Fruit fly (Drosophila melanogaster) whole organism, embryonic: Measurements from ENCODE around the gene CG14882.

Source experiments
- Abd-B ChIP-seq: fragments of 200-800 bp; sonication (Bioruptor generic); optimal IDR thresholded peaks from 2 replicates; lab custom pipeline; 2018; ENCODE audit warnings: missing biosample characterization, mild to moderate bottlenecking, missing genetic modification characterization, moderate library complexity
- B-H2 ChIP-seq: fragments of 200-800 bp; sonication (Bioruptor generic); optimal IDR thresholded peaks from 2 replicates; lab custom pipeline; 2018; ENCODE audit warnings: missing biosample characterization, mild to moderate bottlenecking, missing genetic modification characterization
- Bteb2 ChIP-seq: fragments of 200-800 bp; sonication (Bioruptor generic); optimal IDR thresholded peaks from 2 replicates; lab custom pipeline; 2016; ENCODE audit warnings: missing biosample characterization, missing genetic modification characterization
- CG10209 ChIP-seq: fragments of 200-800 bp; sonication (Bioruptor generic); optimal IDR thresholded peaks from 3 replicates; lab custom pipeline; 2017; ENCODE audit warnings: missing biosample characterization, mild to moderate bottlenecking, missing genetic modification characterization, missing genetic modification reagents
- CG10366 ChIP-seq: fragments of 200-800 bp; sonication (Bioruptor generic); IDR thresholded peaks from 2 replicates; pipeline ENCODE4 v1.3.6; 2022; ENCODE audit warnings: missing biosample characterization, missing genetic modification characterization
- CG10462 ChIP-seq: fragments of 200-800 bp; sonication (Bioruptor generic); optimal IDR thresholded peaks from 2 replicates; lab custom pipeline; 2016; ENCODE audit warnings: missing biosample characterization, missing genetic modification characterization
- CG12155 ChIP-seq: fragments of 200-800 bp; sonication (Bioruptor generic); optimal IDR thresholded peaks from 3 replicates; lab custom pipeline; 2016; ENCODE audit warnings: missing biosample characterization, missing genetic modification characterization
- CG12942 ChIP-seq: fragments of 200-800 bp; sonication (Bioruptor generic); optimal IDR thresholded peaks from 3 replicates; lab custom pipeline; 2016; ENCODE audit warnings: missing biosample characterization, missing genetic modification characterization
- CG13624 ChIP-seq: fragments of 200-800 bp; sonication (Bioruptor generic); optimal IDR thresholded peaks from 2 replicates; lab custom pipeline; 2016; ENCODE audit warnings: missing biosample characterization, missing genetic modification characterization
- CG13775 ChIP-seq: fragments of 200-800 bp; sonication (Bioruptor generic); optimal IDR thresholded peaks from 3 replicates; lab custom pipeline; 2017; ENCODE audit warnings: missing biosample characterization, mild to moderate bottlenecking, missing genetic modification characterization
- CG14667 ChIP-seq: fragments of 200-800 bp; sonication (Bioruptor generic); IDR thresholded peaks from 2 replicates; pipeline ENCODE4 v1.3.6; 2022; ENCODE audit warnings: missing biosample characterization, missing genetic modification characterization
- CG14965 ChIP-seq: fragments of 200-800 bp; sonication (Bioruptor generic); optimal IDR thresholded peaks from 2 replicates; lab custom pipeline; 2016; ENCODE audit warnings: missing biosample characterization, missing genetic modification characterization, borderline replicate concordance
- CG18476 ChIP-seq: fragments of 200-800 bp; sonication (Bioruptor generic); optimal IDR thresholded peaks from 2 replicates; lab custom pipeline; 2016; ENCODE audit warnings: missing biosample characterization, mild to moderate bottlenecking, missing genetic modification characterization
- CG31224 ChIP-seq: fragments of 200-800 bp; sonication (Bioruptor generic); IDR thresholded peaks from 2 replicates; pipeline ENCODE4 v1.3.6; 2022; ENCODE audit warnings: missing biosample characterization, missing genetic modification characterization
- CG32532 ChIP-seq: fragments of 200-800 bp; sonication (Bioruptor generic); IDR thresholded peaks from 2 replicates; pipeline ENCODE4 v1.3.6; 2022; ENCODE audit warnings: missing biosample characterization, missing genetic modification characterization
- CG33557 ChIP-seq: fragments of 200-800 bp; sonication (Bioruptor generic); optimal IDR thresholded peaks from 2 replicates; lab custom pipeline; 2019; ENCODE audit warnings: missing biosample characterization, mild to moderate bottlenecking, missing genetic modification characterization, moderate library complexity
- CG4424 ChIP-seq: fragments of 200-800 bp; sonication (Bioruptor generic); optimal IDR thresholded peaks from 3 replicates; lab custom pipeline; 2016; ENCODE audit warnings: missing biosample characterization, missing genetic modification characterization
- CG6272 ChIP-seq: fragments of 200-800 bp; sonication (Bioruptor generic); IDR thresholded peaks from 2 replicates; pipeline ENCODE4 v1.3.6; 2022; ENCODE audit warnings: missing biosample characterization, missing genetic modification characterization
- CG7839 ChIP-seq: fragments of 200-800 bp; sonication (Bioruptor generic); optimal IDR thresholded peaks from 3 replicates; lab custom pipeline; 2018; ENCODE audit warnings: missing biosample characterization, mild to moderate bottlenecking, missing genetic modification characterization, moderate library complexity
- CG7963 ChIP-seq: fragments of 200-800 bp; sonication (Bioruptor generic); IDR thresholded peaks from 3 replicates; pipeline ENCODE4 v1.3.6; 2022; ENCODE audit warnings: missing biosample characterization, missing genetic modification characterization; ENCODE audit not compliant: partially characterized antibody
- CG7987 ChIP-seq: fragments of 200-800 bp; sonication (Bioruptor generic); optimal IDR thresholded peaks from 2 replicates; lab custom pipeline; 2018; ENCODE audit warnings: missing biosample characterization, mild to moderate bottlenecking, missing genetic modification characterization, moderate library complexity
- CG8290 ChIP-seq, 3 experiments: fragments of 200-800 bp; sonication (Bioruptor generic); optimal IDR thresholded peaks; 2 replicates each; lab custom pipeline; 2016 to 2019; ENCODE audit warnings: missing biosample characterization in 3 of 3, missing genetic modification characterization in 3 of 3, mild to moderate bottlenecking in 2 of 3, moderate library complexity in 1 of 3
- CG9817 ChIP-seq: fragments of 200-800 bp; sonication (Bioruptor generic); optimal IDR thresholded peaks from 2 replicates; lab custom pipeline; 2018; ENCODE audit warnings: missing biosample characterization, mild to moderate bottlenecking, missing genetic modification characterization, moderate library complexity
- CHES-1-like ChIP-seq: fragments of 200-800 bp; sonication (Bioruptor generic); optimal IDR thresholded peaks from 2 replicates; lab custom pipeline; 2016; ENCODE audit warnings: missing biosample characterization, missing genetic modification characterization
- CTCF ChIP-seq: fragments of 200-800 bp; sonication (Bioruptor generic); optimal IDR thresholded peaks from 2 replicates; lab custom pipeline; 2017; ENCODE audit warnings: missing biosample characterization, mild to moderate bottlenecking, missing genetic modification characterization, moderate library complexity
- Chrac-16 ChIP-seq: fragments of 200-800 bp; sonication (Bioruptor generic); optimal IDR thresholded peaks from 3 replicates; lab custom pipeline; 2016; ENCODE audit warnings: missing biosample characterization, missing genetic modification characterization
- Deaf1 ChIP-seq: fragments of 200-800 bp; optimal IDR thresholded peaks from 3 replicates; lab custom pipeline; 2019; ENCODE audit warnings: missing biosample characterization, mild to moderate bottlenecking, missing genetic modification characterization, moderate library complexity
- H15 ChIP-seq: fragments of 200-800 bp; sonication (Bioruptor generic); IDR thresholded peaks from 3 replicates; pipeline ENCODE4 v1.3.6; 2022; ENCODE audit warnings: missing biosample characterization, missing genetic modification characterization
- HLHmδ ChIP-seq: fragments of 200-800 bp; sonication (Bioruptor generic); optimal IDR thresholded peaks from 2 replicates; lab custom pipeline; 2018; ENCODE audit warnings: missing biosample characterization, mild to moderate bottlenecking, missing genetic modification characterization, moderate library complexity
- Hr3 ChIP-seq: fragments of 200-800 bp; sonication (Bioruptor generic); optimal IDR thresholded peaks from 3 replicates; lab custom pipeline; 2016; ENCODE audit warnings: missing biosample characterization, missing genetic modification characterization
- Lim3 ChIP-seq: fragments of 200-800 bp; sonication (Bioruptor generic); IDR thresholded peaks from 2 replicates; pipeline ENCODE4 v1.3.6; 2022; ENCODE audit warnings: missing biosample characterization, missing genetic modification characterization
- Lpt ChIP-seq: fragments of >200 bp; optimal IDR thresholded peaks from 2 replicates; lab custom pipeline; 2018; ENCODE audit warnings: missing biosample characterization, missing genetic modification characterization
- Nf-YA ChIP-seq: fragments of 200-800 bp; sonication (Bioruptor generic); IDR thresholded peaks from 2 replicates; pipeline ENCODE4 v1.3.6; 2022; ENCODE audit warnings: missing biosample characterization, missing genetic modification characterization
- Six4 ChIP-seq: fragments of 200-800 bp; sonication (Bioruptor generic); optimal IDR thresholded peaks from 2 replicates; lab custom pipeline; 2016; ENCODE audit warnings: missing biosample characterization, missing genetic modification characterization
- Stat92E ChIP-seq, 3 experiments: fragments of >200 bp in 2 of 3; fragments of 200-800 bp in 1 of 3; sonication (Bioruptor generic) in 1 of 3; optimal IDR thresholded peaks; 2 replicates each; lab custom pipeline; 2017 to 2019; ENCODE audit warnings: missing biosample characterization in 3 of 3, missing genetic modification characterization in 3 of 3, mild to moderate bottlenecking in 1 of 3, moderate library complexity in 1 of 3
- ac ChIP-seq: fragments of 200-800 bp; sonication (Bioruptor generic); optimal IDR thresholded peaks from 3 replicates; lab custom pipeline; 2017; ENCODE audit warnings: missing biosample characterization, mild to moderate bottlenecking, missing genetic modification characterization
- bbx ChIP-seq: fragments of 200-800 bp; sonication (Bioruptor generic); IDR thresholded peaks from 2 replicates; pipeline ENCODE4 v1.3.6; 2022; ENCODE audit warnings: missing biosample characterization, missing genetic modification characterization; ENCODE audit not compliant: partially characterized antibody
- br ChIP-seq: fragments of >200 bp; optimal IDR thresholded peaks from 2 replicates; lab custom pipeline; 2017
- chinmo ChIP-seq: fragments of 200-800 bp; sonication (Bioruptor generic); IDR thresholded peaks from 4 replicates; pipeline ENCODE4 v1.3.6; 2022; ENCODE audit warnings: missing biosample characterization, missing genetic modification characterization; ENCODE audit not compliant: partially characterized antibody
- fd64A ChIP-seq: fragments of 200-800 bp; sonication (Bioruptor generic); optimal IDR thresholded peaks from 3 replicates; lab custom pipeline; 2018; ENCODE audit warnings: missing biosample characterization, mild to moderate bottlenecking, missing genetic modification characterization
- jigr1 ChIP-seq: fragments of 200-800 bp; sonication (Bioruptor generic); IDR thresholded peaks from 3 replicates; pipeline ENCODE4 v1.3.6; 2022; ENCODE audit warnings: missing biosample characterization, missing genetic modification characterization
- knrl ChIP-seq: fragments of 200-800 bp; sonication (Bioruptor generic); IDR thresholded peaks from 3 replicates; pipeline ENCODE4 v1.3.6; 2022; ENCODE audit warnings: missing biosample characterization, missing genetic modification characterization; ENCODE audit not compliant: partially characterized antibody
- lbe ChIP-seq: fragments of 200-800 bp; sonication (Bioruptor generic); optimal IDR thresholded peaks from 2 replicates; lab custom pipeline; 2016; ENCODE audit warnings: missing biosample characterization, mild to moderate bottlenecking, missing genetic modification characterization
- lov ChIP-seq, 2 experiments: fragments of 200-800 bp in 1 of 2; fragments of >200 bp in 1 of 2; sonication (Bioruptor generic) in 1 of 2; IDR thresholded peaks in 1 of 2; optimal IDR thresholded peaks in 1 of 2; 2 replicates in 1 of 2; 3 replicates in 1 of 2; pipeline versions ENCODE4 v1.3.6 to Lab custom; 2017 to 2022; ENCODE audit warnings: missing biosample characterization in 1 of 2, missing genetic modification characterization in 1 of 2
- oc ChIP-seq: fragments of 200-800 bp; sonication (Bioruptor generic); optimal IDR thresholded peaks from 2 replicates; lab custom pipeline; 2018; ENCODE audit warnings: missing biosample characterization, mild to moderate bottlenecking, missing genetic modification characterization, moderate library complexity
- peb ChIP-seq: fragments of 200-800 bp; sonication (Bioruptor generic); IDR thresholded peaks from 2 replicates; pipeline ENCODE4 v1.3.6; 2022; ENCODE audit warnings: missing biosample characterization, missing genetic modification characterization
- ranshi ChIP-seq: fragments of 200-800 bp; sonication (Bioruptor generic); IDR thresholded peaks from 2 replicates; pipeline ENCODE4 v1.3.6; 2022; ENCODE audit warnings: missing biosample characterization, missing genetic modification characterization
- seq ChIP-seq: fragments of 200-800 bp; sonication (Bioruptor generic); IDR thresholded peaks from 2 replicates; pipeline ENCODE4 v1.3.6; 2022; ENCODE audit warnings: missing biosample characterization, missing genetic modification characterization
- sim ChIP-seq: fragments of 200-800 bp; sonication (Bioruptor generic); IDR thresholded peaks from 2 replicates; pipeline ENCODE4 v1.3.6; 2022; ENCODE audit warnings: missing biosample characterization, missing genetic modification characterization
- tx ChIP-seq: fragments of 200-800 bp; sonication (Bioruptor generic); optimal IDR thresholded peaks from 2 replicates; lab custom pipeline; 2016; ENCODE audit warnings: missing biosample characterization, missing genetic modification characterization

The CG14882 gene

dm6 chr3R:16431707-16432106 is 11.3 kb upstream of the CG14882 start (continued):
- TF ChIP-seq CG13775 (no peak), Abd-B (peak; percentile 16), CG31224 (GFP tag; lab: Robert Waterston, UW) (no peak), bbx (peak; percentile 65), lbe (GFP tag; lab: Kevin White, UChicago) (no peak), oc (tag; lab: Kevin White, UChicago) (no peak), CG8290 (GFP tag; optimal IDR thresholded peaks at IDR 0.05; lab: Kevin White, UChicago) (peak; percentile 52), CG8290 (tag; optimal IDR thresholded peaks at IDR 0.05; lab: Kevin White, UChicago) (peak in 1 of 2 experiments; percentile 89), CG33557 (GFP tag; lab: Kevin White, UChicago) (peak; percentile 13), CG13624 (GFP tag; lab: Kevin White, UChicago) (peak; percentile 54), Nf-YA (GFP tag; lab: Robert Waterston, UW) (0 out of 2 replicates have a peak, but pooled peaks have one; percentile 29), H15 (GFP tag; lab: Robert Waterston, UW) (no peak), CG9817 (tag; lab: Kevin White, UChicago) (peak; percentile 14), Lim3 (no peak), Lpt (GFP tag; lab: Kevin White, UChicago) (no peak), HLHmδ (GFP tag; lab: Kevin White, UChicago) (no peak), Six4 (GFP tag; lab: Kevin White, UChicago) (no peak), B-H2 (GFP tag; lab: Kevin White, UChicago) (peak; percentile 64), seq (no peak), CTCF (GFP tag; lab: Kevin White, UChicago) (peak; percentile 98), CHES-1-like (GFP tag; lab: Kevin White, UChicago) (no peak), CG18476 (GFP tag; lab: Kevin White, UChicago) (no peak), lov (optimal IDR thresholded peaks at IDR 0.05; lab: Kevin White, UChicago) (no peak), lov (GFP tag; IDR thresholded peaks at IDR 0.05; lab: Robert Waterston, UW) (0 out of 3 replicates have a peak, but pooled peaks have one; percentile 42), CG10462 (GFP tag; lab: Kevin White, UChicago) (no peak), fd64A (GFP tag; lab: Kevin White, UChicago) (no peak), CG10366 (0 out of 2 replicates have a peak, but pooled peaks have one; percentile 20), Bteb2 (GFP tag; lab: Kevin White, UChicago) (peak; percentile 29), ranshi (GFP tag; lab: Robert Waterston, UW) (no peak; the same call in 1 of the 2 replicates), peb (GFP tag; lab: Robert Waterston, UW) (0 out of 2 replicates have a peak, but pooled peaks have one; percentile 7), Deaf1 (tag; lab: Kevin White, UChicago) (no peak), Chrac-16 (GFP tag; lab: Kevin White, UChicago) (peak; percentile 5), CG12155 (GFP tag; lab: Kevin White, UChicago) (peak; percentile 25), sim (no peak), jigr1 (GFP tag; lab: Robert Waterston, UW) (no peak), CG4424 (GFP tag; lab: Kevin White, UChicago) (peak; percentile 35), CG10209 (GFP tag; lab: Kevin White, UChicago) (peak; percentile 34), CG14667 (GFP tag; lab: Robert Waterston, UW) (no peak), CG7987 (GFP tag; lab: Kevin White, UChicago) (peak; percentile 59), CG12942 (no peak), knrl (GFP tag; lab: Robert Waterston, UW) (peak; percentile 73), Stat92E (GFP tag; optimal IDR thresholded peaks at IDR 0.05; lab: Kevin White, UChicago) (peak in 1 of 3 experiments; percentile 89), CG32532 (GFP tag; lab: Robert Waterston, UW) (peak; percentile 78), CG14965 (GFP tag; lab: Kevin White, UChicago) (no peak), tx (GFP tag; lab: Kevin White, UChicago) (peak; percentile 29), Hr3 (GFP tag; lab: Kevin White, UChicago) (peak; percentile 61), ac (no peak), CG7963 (GFP tag; lab: Robert Waterston, UW) (peak; percentile 76), br (no peak), chinmo (peak; percentile 73; the same call in 3 of the 4 replicates), CG6272 (GFP tag; lab: Robert Waterston, UW) (peak; percentile 36), CG7839 (peak; percentile 44)
